Worm (Caenorhabditis elegans) whole organism, midembryonic: ENCODE results near the gene ugt-40.

Experiments
- ref-1 ChIP-seq: fragments of 200-800 bp; sonication (Bioruptor generic); conservative IDR thresholded peaks from 2 replicates; pipeline ENCODE4 v1.3.6; 2022; ENCODE audit warnings: missing genetic modification reagents, missing genetic modification characterization, missing compliant biosample characterization
- ztf-23 ChIP-seq: fragments of 200-800 bp; sonication (Bioruptor generic); IDR thresholded peaks from 2 replicates; pipeline ENCODE4 v1.3.6; 2022; ENCODE audit warnings: missing genetic modification reagents, missing genetic modification characterization, missing compliant biosample characterization
- ztf-29 ChIP-seq: fragments of 200-800 bp; sonication (Bioruptor generic); IDR thresholded peaks from 2 replicates; pipeline ENCODE4 v1.3.6; 2022; ENCODE audit warnings: missing genetic modification reagents, missing genetic modification characterization, missing compliant biosample characterization

- TF ChIP-seq ztf-29 (GFP tag; lab: Robert Waterston, UW) = no peak
- no peak for TF ChIP-seq ztf-23
- no peak for TF ChIP-seq ref-1 (GFP tag; lab: Robert Waterston, UW)
These were observed 21.6 kb downstream of the ugt-40 start, which contains the start of gene srx-34 for ce11 chrV:7120168-7120567.
